Worm (Caenorhabditis elegans) whole organism, midembryonic: Measurements from ENCODE around the gene marb-1.

Source experiments
- T22C8.4 ChIP-seq: fragments of 200-800 bp; sonication (Bioruptor generic); IDR thresholded peaks from 2 replicates; pipeline ENCODE4 v1.3.6; 2022; ENCODE audit warnings: missing genetic modification characterization, missing compliant biosample characterization
- cog-1 ChIP-seq: sonication (generic microtip); optimal IDR thresholded peaks from 2 replicates; lab custom pipeline; 2016; ENCODE audit warnings: missing genetic modification characterization, missing compliant biosample characterization
- flt-1 ChIP-seq: fragments of 200-800 bp; sonication (Bioruptor generic); IDR thresholded peaks from 2 replicates; pipeline ENCODE4 v1.3.6; 2022; ENCODE audit warnings: missing genetic modification characterization, missing compliant biosample characterization
- klf-2 ChIP-seq: fragments of 200-800 bp; sonication (Bioruptor generic); conservative IDR thresholded peaks from 2 replicates; pipeline ENCODE4 v1.3.6; 2022; ENCODE audit warnings: missing genetic modification reagents, missing genetic modification characterization, missing compliant biosample characterization
- med-1 ChIP-seq: sonication (generic microtip); optimal IDR thresholded peaks from 2 replicates; lab custom pipeline; 2017; ENCODE audit warnings: missing genetic modification characterization, mild to moderate bottlenecking, missing compliant biosample characterization, antibody characterized with exemption, missing genetic modification reagents; ENCODE audit not compliant: insufficient read depth
- ref-1 ChIP-seq: fragments of 200-800 bp; sonication (Bioruptor generic); conservative IDR thresholded peaks from 2 replicates; pipeline ENCODE4 v1.3.6; 2022; ENCODE audit warnings: missing genetic modification reagents, missing genetic modification characterization, missing compliant biosample characterization
- tab-1 ChIP-seq: fragments of 200-800 bp; sonication (Bioruptor generic); IDR thresholded peaks from 2 replicates; pipeline ENCODE4 v1.3.6; 2022; ENCODE audit warnings: missing genetic modification characterization, missing compliant biosample characterization
- ztf-23 ChIP-seq: fragments of 200-800 bp; sonication (Bioruptor generic); IDR thresholded peaks from 2 replicates; pipeline ENCODE4 v1.3.6; 2022; ENCODE audit warnings: missing genetic modification reagents, missing genetic modification characterization, missing compliant biosample characterization
- ztf-29 ChIP-seq: fragments of 200-800 bp; sonication (Bioruptor generic); IDR thresholded peaks from 2 replicates; pipeline ENCODE4 v1.3.6; 2022; ENCODE audit warnings: missing genetic modification reagents, missing genetic modification characterization, missing compliant biosample characterization

The marb-1 gene

DNA sequence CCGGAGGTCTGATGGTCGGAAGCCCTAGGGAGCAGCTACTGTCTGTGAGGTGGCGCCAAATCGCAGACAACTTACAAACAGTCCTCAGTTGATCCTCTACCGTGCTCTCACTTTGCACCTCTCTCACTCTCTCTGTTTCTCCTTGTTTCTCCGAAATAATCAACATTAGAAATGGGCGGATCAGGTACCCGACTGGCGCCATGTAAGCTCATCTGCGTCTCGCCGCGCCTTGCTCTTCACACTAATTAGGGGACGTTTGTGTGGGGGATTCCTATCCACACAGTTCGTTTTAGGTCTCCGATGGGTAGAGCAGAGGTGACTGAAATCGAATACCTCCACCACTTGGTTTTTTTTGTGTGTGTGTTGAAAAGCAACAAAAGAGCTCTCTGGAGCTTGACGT, 6.8 kb downstream of the marb-1 start:
- TF ChIP-seq ztf-29 (GFP tag; lab: Robert Waterston, UW) (no peak), med-1 (GFP tag; lab: Kevin White, UChicago) (no peak), cog-1 (tag; lab: Kevin White, UChicago) (no peak), ztf-23 (GFP tag; lab: Robert Waterston, UW) (no peak), flt-1 (GFP tag; lab: Robert Waterston, UW) (no peak), ref-1 (GFP tag; lab: Robert Waterston, UW) (no peak), klf-2 (GFP tag; lab: Robert Waterston, UW) (no peak), tab-1 (GFP tag; lab: Robert Waterston, UW) (no peak), T22C8.4 (GFP tag; lab: Robert Waterston, UW) (no peak)

DNA sequence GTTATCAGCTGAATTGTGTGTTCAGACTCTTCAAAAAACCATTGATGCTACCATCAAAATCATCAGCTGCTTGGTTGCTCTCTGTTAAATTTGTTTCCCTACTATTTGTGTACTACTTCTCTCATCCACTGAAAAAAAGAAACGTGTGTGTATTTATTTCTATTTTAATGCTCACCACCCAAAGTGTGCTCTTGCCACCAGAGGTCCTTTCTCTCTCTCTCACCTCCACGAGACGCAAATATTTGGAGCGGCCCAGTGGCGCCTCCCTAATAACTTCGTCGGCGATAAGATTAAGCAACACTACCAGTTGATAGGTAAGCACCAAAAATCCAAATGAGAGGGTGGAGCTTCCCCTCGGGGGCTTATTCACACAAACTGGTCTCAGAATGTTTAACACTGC, 8.0 kb downstream of the marb-1 start:
- TF ChIP-seq klf-2 (GFP tag; lab: Robert Waterston, UW) (no peak), ztf-29 (GFP tag; lab: Robert Waterston, UW) (no peak), flt-1 (GFP tag; lab: Robert Waterston, UW) (no peak), med-1 (GFP tag; lab: Kevin White, UChicago) (no peak), T22C8.4 (GFP tag; lab: Robert Waterston, UW) (no peak), cog-1 (tag; lab: Kevin White, UChicago) (no peak), ztf-23 (GFP tag; lab: Robert Waterston, UW) (no peak), ref-1 (GFP tag; lab: Robert Waterston, UW) (no peak)

DNA sequence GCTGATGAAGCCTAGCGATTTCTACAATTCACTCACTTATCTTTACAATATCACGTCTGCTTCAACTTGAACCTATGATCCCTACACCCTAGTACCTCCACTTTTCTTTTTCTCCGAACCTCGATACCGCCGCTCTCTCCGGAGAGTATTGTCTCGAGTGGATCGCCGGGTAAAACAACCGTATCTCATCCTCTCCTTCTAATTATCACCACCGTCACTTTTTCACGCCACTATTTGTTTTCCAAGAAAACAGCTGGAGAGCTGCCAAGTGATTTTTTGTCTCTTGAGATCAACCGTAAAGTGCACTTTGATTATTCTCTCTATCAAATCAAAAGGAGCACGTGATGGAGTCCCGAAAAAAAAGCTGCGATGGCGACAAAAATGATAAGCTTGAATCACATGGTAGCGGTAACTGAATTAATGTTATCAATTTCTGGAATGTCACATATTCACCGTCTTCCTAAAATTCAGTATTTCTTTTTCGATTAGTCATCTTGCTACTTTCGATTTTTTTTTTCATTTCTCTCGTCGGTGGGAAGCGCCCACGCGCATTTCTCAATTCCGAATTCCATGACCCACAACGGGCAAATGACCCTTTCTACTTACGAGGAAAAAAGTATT, 9.2 kb downstream of the marb-1 start:
- TF ChIP-seq ztf-29 (GFP tag; lab: Robert Waterston, UW), result no peak
- no peak for TF ChIP-seq klf-2 (GFP tag; lab: Robert Waterston, UW)
- no peak for TF ChIP-seq cog-1 (tag; lab: Kevin White, UChicago)
- TF ChIP-seq ztf-23 (GFP tag; lab: Robert Waterston, UW), result no peak
- TF ChIP-seq tab-1 (GFP tag; lab: Robert Waterston, UW), result no peak
- no peak for TF ChIP-seq med-1 (GFP tag; lab: Kevin White, UChicago)
- no peak for TF ChIP-seq T22C8.4 (GFP tag; lab: Robert Waterston, UW)
- no peak for TF ChIP-seq ref-1 (GFP tag; lab: Robert Waterston, UW)
- no peak for TF ChIP-seq flt-1 (GFP tag; lab: Robert Waterston, UW)

DNA sequence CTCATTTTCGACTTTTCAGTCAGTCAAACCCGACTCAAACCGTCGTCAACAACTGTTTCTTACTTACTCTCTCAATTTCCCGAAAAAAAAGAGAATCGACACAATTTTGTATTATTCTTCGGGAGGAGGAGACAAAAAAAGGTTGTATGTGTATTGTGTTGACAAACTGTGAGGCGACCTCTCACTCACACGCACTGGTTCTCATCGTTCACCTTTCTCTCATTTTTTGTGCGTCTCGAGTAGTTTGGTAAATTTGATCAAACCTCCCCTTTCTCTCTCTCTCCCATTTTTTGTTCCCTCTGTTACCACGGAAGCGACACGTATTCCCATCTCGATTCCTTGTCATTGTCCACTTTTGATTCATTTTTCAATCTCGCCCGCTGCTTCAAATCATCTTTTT, 10.0 kb downstream of the marb-1 start:
- TF ChIP-seq T22C8.4 (GFP tag; lab: Robert Waterston, UW) (no peak), ztf-29 (GFP tag; lab: Robert Waterston, UW) (no peak), med-1 (GFP tag; lab: Kevin White, UChicago) (no peak), ref-1 (GFP tag; lab: Robert Waterston, UW) (no peak), cog-1 (tag; lab: Kevin White, UChicago) (no peak), tab-1 (GFP tag; lab: Robert Waterston, UW) (no peak), flt-1 (GFP tag; lab: Robert Waterston, UW) (no peak), ztf-23 (GFP tag; lab: Robert Waterston, UW) (no peak), klf-2 (GFP tag; lab: Robert Waterston, UW) (no peak)

DNA sequence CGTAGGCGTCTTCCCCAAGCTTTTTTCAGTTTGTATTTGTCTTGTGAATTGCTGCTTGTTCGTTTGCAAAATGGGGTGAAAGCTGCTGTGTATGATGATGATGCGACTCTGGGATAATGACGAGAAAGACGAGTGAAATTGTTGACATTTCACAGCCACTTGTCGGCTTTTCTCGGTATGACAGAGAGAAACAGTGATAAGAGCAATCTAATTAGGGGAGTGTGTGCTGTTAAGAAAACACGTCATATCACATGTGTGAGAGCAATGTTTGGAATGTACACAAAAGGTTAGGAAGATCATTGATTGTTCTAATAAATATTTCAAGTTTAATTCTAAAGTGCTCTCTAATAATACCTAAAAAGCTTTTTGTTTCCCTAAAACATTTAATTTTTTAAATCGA, 11.1 kb downstream of the marb-1 start:
- TF ChIP-seq flt-1 (GFP tag; lab: Robert Waterston, UW) (no peak), med-1 (GFP tag; lab: Kevin White, UChicago) (no peak), tab-1 (GFP tag; lab: Robert Waterston, UW) (no peak), klf-2 (GFP tag; lab: Robert Waterston, UW) (no peak), ztf-23 (GFP tag; lab: Robert Waterston, UW) (no peak), T22C8.4 (GFP tag; lab: Robert Waterston, UW) (no peak), cog-1 (tag; lab: Kevin White, UChicago) (no peak), ztf-29 (GFP tag; lab: Robert Waterston, UW) (no peak), ref-1 (GFP tag; lab: Robert Waterston, UW) (no peak)

DNA sequence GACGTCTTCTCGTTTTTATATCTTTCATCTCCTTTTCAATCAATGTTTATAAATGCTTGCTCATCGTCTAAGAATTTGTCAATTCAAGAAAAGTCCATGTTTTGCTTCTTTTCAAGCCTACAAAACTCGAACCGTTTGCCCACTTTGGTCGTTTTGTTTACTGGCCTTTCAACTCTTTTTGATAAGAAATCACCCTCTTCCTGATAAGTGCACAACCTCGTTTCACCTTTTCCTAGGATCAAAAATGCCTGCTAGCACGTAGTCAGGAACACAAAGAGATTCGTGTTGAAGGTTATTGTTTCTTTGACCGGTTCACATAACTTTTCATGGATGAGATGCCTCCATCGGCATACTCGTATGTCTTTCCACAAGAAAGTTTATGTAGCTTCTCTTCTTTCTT, 12.2 kb downstream of the marb-1 start:
- TF ChIP-seq ztf-23 (GFP tag; lab: Robert Waterston, UW) (no peak), flt-1 (GFP tag; lab: Robert Waterston, UW) (no peak), ref-1 (GFP tag; lab: Robert Waterston, UW) (no peak), med-1 (GFP tag; lab: Kevin White, UChicago) (no peak), tab-1 (GFP tag; lab: Robert Waterston, UW) (no peak)

DNA sequence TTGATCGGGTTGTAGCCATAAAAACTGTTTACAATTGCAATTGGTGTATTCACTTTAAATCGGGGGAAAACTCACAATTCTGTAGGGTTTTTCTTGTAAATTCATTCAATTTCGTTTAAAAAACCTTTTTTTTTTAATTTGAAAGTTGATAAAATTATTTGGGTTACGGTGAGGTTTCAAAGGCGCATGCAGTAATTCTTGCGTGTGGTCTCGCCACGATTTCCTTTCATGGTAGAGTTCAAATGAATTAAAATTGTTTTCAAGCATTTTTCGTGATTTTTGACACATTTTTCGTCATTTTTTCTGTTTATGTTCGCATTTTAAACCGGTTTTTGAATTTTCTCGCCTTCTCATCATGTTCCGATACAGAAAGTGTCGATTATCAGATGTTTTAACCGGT, 14.1 kb downstream of the marb-1 start:
- TF ChIP-seq tab-1 (GFP tag; lab: Robert Waterston, UW) (no peak), med-1 (GFP tag; lab: Kevin White, UChicago) (no peak), ref-1 (GFP tag; lab: Robert Waterston, UW) (no peak), flt-1 (GFP tag; lab: Robert Waterston, UW) (no peak)

DNA sequence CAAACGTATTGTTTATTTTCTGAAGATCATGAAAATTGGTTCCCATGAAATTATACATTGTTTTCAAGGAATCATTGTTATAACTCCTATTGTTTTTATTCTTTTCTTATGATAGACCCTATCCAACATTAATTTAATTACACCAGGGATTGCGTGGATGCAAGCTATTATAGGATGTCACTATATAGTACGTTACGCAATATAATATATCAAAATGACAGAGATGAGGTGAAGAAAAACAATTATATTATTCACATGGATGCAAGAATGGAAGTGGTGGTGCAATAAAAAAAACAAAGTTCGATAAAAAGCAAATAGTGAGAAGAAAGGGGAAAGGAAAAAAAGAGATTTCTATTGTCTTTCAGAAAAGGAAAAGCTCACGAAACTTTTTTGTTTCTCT, 15.5 kb downstream of the marb-1 start:
- TF ChIP-seq tab-1 (GFP tag; lab: Robert Waterston, UW), result no peak
- no peak for TF ChIP-seq cog-1 (tag; lab: Kevin White, UChicago)
- no peak for TF ChIP-seq klf-2 (GFP tag; lab: Robert Waterston, UW)
- TF ChIP-seq T22C8.4 (GFP tag; lab: Robert Waterston, UW), result no peak
- no peak for TF ChIP-seq flt-1 (GFP tag; lab: Robert Waterston, UW)
- TF ChIP-seq ref-1 (GFP tag; lab: Robert Waterston, UW), result no peak
- TF ChIP-seq ztf-23 (GFP tag; lab: Robert Waterston, UW), result no peak

DNA sequence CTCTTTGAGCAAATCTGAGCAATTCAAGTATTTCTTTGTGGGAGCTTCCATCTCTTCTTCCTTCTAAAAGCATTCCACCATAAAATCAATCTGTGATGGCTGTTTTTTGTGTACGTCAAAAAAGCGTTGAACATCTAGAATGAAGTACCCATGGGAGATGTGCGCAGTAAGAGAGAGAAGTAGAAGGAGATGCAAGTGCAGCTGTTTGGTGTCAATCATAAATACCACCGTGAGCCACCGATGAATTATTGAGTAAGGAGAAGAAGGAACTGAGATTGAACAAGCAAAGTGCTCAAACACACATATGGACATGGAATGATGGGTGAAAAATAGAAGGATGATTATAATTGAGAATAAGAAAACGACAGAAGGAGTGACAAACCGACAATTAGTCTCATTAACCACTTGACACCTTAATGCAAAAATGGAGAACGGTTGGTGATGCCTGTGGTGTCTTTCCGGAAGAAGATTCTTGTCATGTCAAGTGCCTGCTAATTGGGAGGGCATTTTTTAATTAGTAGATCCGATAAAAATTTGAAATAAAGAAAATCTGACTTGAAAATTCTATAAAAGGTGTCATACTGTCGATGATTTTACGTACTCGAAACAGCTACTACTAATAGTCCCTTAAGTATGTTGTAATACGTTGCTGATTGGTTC, 16.6 kb downstream of the marb-1 start:
- no peak for TF ChIP-seq med-1 (GFP tag; lab: Kevin White, UChicago)
- no peak for TF ChIP-seq ztf-29 (GFP tag; lab: Robert Waterston, UW)
- no peak for TF ChIP-seq tab-1 (GFP tag; lab: Robert Waterston, UW)
- no peak for TF ChIP-seq T22C8.4 (GFP tag; lab: Robert Waterston, UW)
- TF ChIP-seq ztf-23 (GFP tag; lab: Robert Waterston, UW), result no peak
- TF ChIP-seq cog-1 (tag; lab: Kevin White, UChicago), result no peak
- no peak for TF ChIP-seq flt-1 (GFP tag; lab: Robert Waterston, UW)
- TF ChIP-seq klf-2 (GFP tag; lab: Robert Waterston, UW), result no peak
- TF ChIP-seq ref-1 (GFP tag; lab: Robert Waterston, UW), result no peak
